Worm (Caenorhabditis elegans): ENCODE data around the gene twk-43.

- TF ChIP-seq F23B12.7 (tag; optimal IDR thresholded peaks at IDR 0.05; ENCODE audit: insufficient read depth) (no peak), snpc-4 (GFP tag; optimal IDR thresholded peaks at IDR 0.05) (no peak), snpc-4 (tag; optimal IDR thresholded peaks at IDR 0.05) (no peak), tbx-9 (tag; optimal IDR thresholded peaks at IDR 0.05; ENCODE audit: borderline replicate concordance) (no peak), unc-130 (GFP tag; optimal IDR thresholded peaks at IDR 0.05) (no peak), F57C9.4 (tag; optimal IDR thresholded peaks at IDR 0.05) (no peak), him-1 (tag; optimal IDR thresholded peaks at IDR 0.05) (no peak), aptf-2 (GFP tag; conservative IDR thresholded peaks at IDR 0.05) (no peak)
These were observed 37.5 kb upstream of the twk-43 start, which contains the start of gene C50B6.1 for ce11 chrV:13308616-13309015.

Measured in whole organism, young adult.